Worm (Caenorhabditis elegans): Measurements from ENCODE around the gene F38E1.10.

ce11 chrV:8402392-8402791 is 27.1 kb upstream of the F38E1.10 start, which contains the start of gene F52E1.9:
- TF ChIP-seq snpc-4 (tag; optimal IDR thresholded peaks at IDR 0.05), result no peak
- TF ChIP-seq eor-1 (tag; optimal IDR thresholded peaks at IDR 0.05), result no peak
- TF ChIP-seq lsy-12 (tag; optimal IDR thresholded peaks at IDR 0.05), result no peak
- TF ChIP-seq fkh-10 (GFP tag; optimal IDR thresholded peaks at IDR 0.05), result no peak
- no peak for TF ChIP-seq jun-1 (tag; optimal IDR thresholded peaks at IDR 0.05)
- TF ChIP-seq skn-1 (tag; optimal IDR thresholded peaks at IDR 0.05), result no peak

Measured in whole organism, L3 larva.